Worm (Caenorhabditis elegans) whole organism, L1 larva: ENCODE measurements around the gene F47B7.2.
A peak's percentile ranks its signal among the peaks of the same experiment; 100 is the strongest.

Source experiments
- C04F5.9 ChIP-seq: sonication (generic microtip); optimal IDR thresholded peaks from 2 replicates; lab custom pipeline; 2016; ENCODE audit warnings: missing genetic modification characterization, missing compliant biosample characterization
- C16A3.4 ChIP-seq: fragments of 150-350 bp; optimal IDR thresholded peaks from 2 replicates; lab custom pipeline; 2014; ENCODE audit warnings: missing biosample characterization, missing genetic modification characterization
- F16B12.6 ChIP-seq: fragments of 150-350 bp; optimal IDR thresholded peaks from 2 replicates; lab custom pipeline; 2014; ENCODE audit warnings: missing biosample characterization, missing genetic modification characterization
- aha-1 ChIP-seq: fragments of 150-350 bp; optimal IDR thresholded peaks from 2 replicates; lab custom pipeline; 2014; ENCODE audit warnings: missing biosample characterization, missing genetic modification characterization
- aly-2 ChIP-seq: fragments of 150-350 bp; optimal IDR thresholded peaks from 2 replicates; lab custom pipeline; 2014; ENCODE audit warnings: missing biosample characterization, missing genetic modification characterization
- ama-1 ChIP-seq: fragments of 150-350 bp; optimal IDR thresholded peaks from 2 replicates; lab custom pipeline; 2014
- ceh-63 ChIP-seq: fragments of 200-800 bp; sonication (Bioruptor generic); optimal IDR thresholded peaks from 2 replicates; lab custom pipeline; 2018; ENCODE audit warnings: mild to moderate bottlenecking, missing genetic modification characterization, missing compliant biosample characterization
- ceh-8 ChIP-seq: fragments of 200-800 bp; sonication (Bioruptor generic); optimal IDR thresholded peaks from 2 replicates; lab custom pipeline; 2018; ENCODE audit warnings: mild to moderate bottlenecking, missing genetic modification characterization, moderate library complexity, missing compliant biosample characterization
- ceh-82 ChIP-seq, 3 experiments: fragments of 150-350 bp in 1 of 3; sonication (generic microtip) in 2 of 3; optimal IDR thresholded peaks; 2 replicates each; lab custom pipeline; 2014 to 2017; ENCODE audit warnings: missing biosample characterization in 3 of 3, missing genetic modification characterization in 3 of 3
- ceh-88 ChIP-seq: fragments of 200-800 bp; sonication (Bioruptor generic); IDR thresholded peaks from 2 replicates; pipeline ENCODE4 v1.3.6; 2022; ENCODE audit warnings: missing genetic modification characterization, missing compliant biosample characterization
- ces-1 ChIP-seq: fragments of 150-350 bp; optimal IDR thresholded peaks from 2 replicates; lab custom pipeline; 2014; ENCODE audit warnings: missing biosample characterization, missing genetic modification reagents, missing genetic modification characterization
- dpl-1 ChIP-seq, 3 experiments: fragments of 150-350 bp in 2 of 3; sonication (generic microtip) in 1 of 3; optimal IDR thresholded peaks; 2 replicates each; lab custom pipeline; 2014 to 2017; ENCODE audit warnings: missing biosample characterization in 3 of 3, missing genetic modification characterization in 3 of 3, missing genetic modification reagents in 3 of 3
- dsc-1 ChIP-seq: sonication (generic microtip); optimal IDR thresholded peaks from 2 replicates; lab custom pipeline; 2016; ENCODE audit warnings: mild to moderate bottlenecking, missing genetic modification characterization, missing compliant biosample characterization
- efl-1 ChIP-seq, 4 experiments: fragments of 150-350 bp; optimal IDR thresholded peaks in 3 of 4; peaks in 1 of 4; 1 replicate in 1 of 4; 2 replicates in 3 of 4; lab custom pipeline; 2014; ENCODE audit warnings: missing biosample characterization in 2 of 4, missing genetic modification characterization in 2 of 4, missing genetic modification reagents in 2 of 4
- efl-3 ChIP-seq: fragments of 200-800 bp; sonication (Bioruptor generic); optimal IDR thresholded peaks from 2 replicates; lab custom pipeline; 2018; ENCODE audit warnings: mild to moderate bottlenecking, missing genetic modification characterization, missing compliant biosample characterization
- egl-13 ChIP-seq: sonication (generic microtip); optimal IDR thresholded peaks from 2 replicates; lab custom pipeline; 2016; ENCODE audit warnings: missing genotype, missing genetic modification reagents, missing genetic modification characterization, missing compliant biosample characterization
- ets-5 ChIP-seq: fragments of 200-800 bp; sonication (Bioruptor generic); IDR thresholded peaks from 2 replicates; pipeline ENCODE4 v1.3.6; 2022; ENCODE audit warnings: missing genetic modification characterization, missing compliant biosample characterization
- fkh-10 ChIP-seq: sonication (generic microtip); optimal IDR thresholded peaks from 2 replicates; lab custom pipeline; 2017; ENCODE audit warnings: missing biosample characterization, missing genetic modification reagents, missing genetic modification characterization
- fkh-4 ChIP-seq: sonication (generic microtip); optimal IDR thresholded peaks from 2 replicates; lab custom pipeline; 2016; ENCODE audit warnings: missing compliant biosample characterization, missing genetic modification characterization, borderline replicate concordance
- fkh-8 ChIP-seq: sonication (generic microtip); optimal IDR thresholded peaks from 2 replicates; lab custom pipeline; 2016; ENCODE audit warnings: mild to moderate bottlenecking, missing genetic modification characterization, missing compliant biosample characterization
- grh-1 ChIP-seq: fragments of 200-800 bp; sonication (Bioruptor generic); IDR thresholded peaks from 2 replicates; pipeline ENCODE4 v1.3.6; 2022; ENCODE audit warnings: missing genetic modification reagents, missing genetic modification characterization, missing compliant biosample characterization
- irx-1 ChIP-seq: sonication (generic microtip); optimal IDR thresholded peaks from 2 replicates; lab custom pipeline; 2016; ENCODE audit warnings: missing genetic modification characterization, missing compliant biosample characterization
- jun-1 ChIP-seq: fragments of 150-350 bp; optimal IDR thresholded peaks from 2 replicates; lab custom pipeline; 2014; ENCODE audit warnings: missing biosample characterization, missing genetic modification reagents, missing genetic modification characterization
- lin-14 ChIP-seq: fragments of 200-800 bp; sonication (Bioruptor generic); optimal IDR thresholded peaks from 2 replicates; lab custom pipeline; 2018; ENCODE audit warnings: mild to moderate bottlenecking, missing genetic modification characterization, moderate library complexity, missing compliant biosample characterization
- lin-15B ChIP-seq: fragments of 150-350 bp; sonication (generic microtip); optimal IDR thresholded peaks from 3 replicates; lab custom pipeline; 2014; ENCODE audit warnings: missing biosample characterization, missing genetic modification characterization
- lsy-2 ChIP-seq, 2 experiments: fragments of 150-350 bp; optimal IDR thresholded peaks; 2 replicates each; lab custom pipeline; 2014; ENCODE audit warnings: missing biosample characterization in 2 of 2, missing genetic modification characterization in 2 of 2
- mab-9 ChIP-seq: fragments of 200-800 bp; sonication (Bioruptor generic); IDR thresholded peaks from 2 replicates; pipeline ENCODE4 v1.3.6; 2022; ENCODE audit warnings: missing genetic modification reagents, missing genetic modification characterization, missing compliant biosample characterization
- mdl-1 ChIP-seq, 2 experiments: fragments of 150-350 bp; optimal IDR thresholded peaks; 2 replicates each; lab custom pipeline; 2014 to 2017; ENCODE audit warnings: missing biosample characterization in 2 of 2, missing genetic modification characterization in 2 of 2, inconsistent platforms in 1 of 2
- mef-2 ChIP-seq: fragments of 150-350 bp; optimal IDR thresholded peaks from 2 replicates; lab custom pipeline; 2014; ENCODE audit warnings: missing biosample characterization, missing genetic modification characterization
- mep-1 ChIP-seq: fragments of 150-350 bp; optimal IDR thresholded peaks from 2 replicates; lab custom pipeline; 2014; ENCODE audit warnings: missing biosample characterization, missing genetic modification characterization
- nhr-11 ChIP-seq: fragments of 150-350 bp; optimal IDR thresholded peaks from 2 replicates; lab custom pipeline; 2014; ENCODE audit warnings: missing biosample characterization, missing genetic modification characterization
- nhr-20 ChIP-seq: sonication (generic microtip); optimal IDR thresholded peaks from 2 replicates; lab custom pipeline; 2016; ENCODE audit warnings: mild to moderate bottlenecking, missing genetic modification characterization, missing compliant biosample characterization
- nhr-47 ChIP-seq: sonication (generic microtip); optimal IDR thresholded peaks from 2 replicates; lab custom pipeline; 2016; ENCODE audit warnings: mild to moderate bottlenecking, missing genetic modification characterization, moderate library complexity, missing compliant biosample characterization
- nhr-71 ChIP-seq: sonication (generic microtip); optimal IDR thresholded peaks from 2 replicates; lab custom pipeline; 2016; ENCODE audit warnings: mild to moderate bottlenecking, missing genetic modification characterization, moderate library complexity, missing compliant biosample characterization
- nhr-90 ChIP-seq: sonication (generic microtip); optimal IDR thresholded peaks from 2 replicates; lab custom pipeline; 2016; ENCODE audit warnings: mild to moderate bottlenecking, missing genetic modification characterization, missing compliant biosample characterization; ENCODE audit not compliant: poor library complexity
- pag-3 ChIP-seq: sonication (generic microtip); optimal IDR thresholded peaks from 2 replicates; lab custom pipeline; 2017; ENCODE audit warnings: missing genetic modification characterization, mild to moderate bottlenecking, missing compliant biosample characterization, antibody characterized with exemption, borderline replicate concordance; ENCODE audit not compliant: insufficient read depth
- pqm-1 ChIP-seq: sonication (generic microtip); optimal IDR thresholded peaks from 3 replicates; lab custom pipeline; 2017; ENCODE audit warnings: missing biosample characterization, missing genetic modification characterization
- snpc-4 ChIP-seq: fragments of 150-350 bp; optimal IDR thresholded peaks from 2 replicates; lab custom pipeline; 2014; ENCODE audit warnings: missing biosample characterization, missing genetic modification characterization
- snu-23 ChIP-seq: sonication (generic microtip); optimal IDR thresholded peaks from 2 replicates; lab custom pipeline; 2016; ENCODE audit warnings: missing genetic modification characterization, missing compliant biosample characterization
- sptf-1 ChIP-seq: fragments of 150-350 bp; optimal IDR thresholded peaks from 2 replicates; lab custom pipeline; 2014; ENCODE audit warnings: missing biosample characterization, missing genetic modification characterization
- sup-37 ChIP-seq: fragments of 200-800 bp; sonication (Bioruptor generic); optimal IDR thresholded peaks from 2 replicates; lab custom pipeline; 2018; ENCODE audit warnings: mild to moderate bottlenecking, missing genetic modification characterization, missing compliant biosample characterization
- swsn-7 ChIP-seq: sonication (generic microtip); optimal IDR thresholded peaks from 2 replicates; lab custom pipeline; 2016; ENCODE audit warnings: missing genetic modification characterization, missing compliant biosample characterization
- tbx-2 ChIP-seq: sonication (generic microtip); optimal IDR thresholded peaks from 2 replicates; lab custom pipeline; 2016; ENCODE audit warnings: missing genetic modification characterization, missing compliant biosample characterization
- tlp-1 ChIP-seq: fragments of 150-350 bp; optimal IDR thresholded peaks from 2 replicates; lab custom pipeline; 2014; ENCODE audit warnings: missing biosample characterization, missing genetic modification characterization
- unc-130 ChIP-seq: fragments of 150-350 bp; optimal IDR thresholded peaks from 2 replicates; lab custom pipeline; 2017; ENCODE audit warnings: missing biosample characterization, missing genetic modification characterization, inconsistent platforms
- unc-30 ChIP-seq: sonication (generic microtip); optimal IDR thresholded peaks from 2 replicates; lab custom pipeline; 2017; ENCODE audit warnings: missing biosample characterization, missing genetic modification characterization
- vab-15 ChIP-seq: sonication (generic microtip); optimal IDR thresholded peaks from 2 replicates; lab custom pipeline; 2017; ENCODE audit warnings: missing genotype, mild to moderate bottlenecking, missing genetic modification characterization, missing compliant biosample characterization
- xbp-1 ChIP-seq: sonication (generic microtip); optimal IDR thresholded peaks from 2 replicates; lab custom pipeline; 2016; ENCODE audit warnings: missing genetic modification characterization, missing compliant biosample characterization
- zip-4 ChIP-seq: fragments of 200-800 bp; sonication (Bioruptor generic); optimal IDR thresholded peaks from 2 replicates; lab custom pipeline; 2018; ENCODE audit warnings: mild to moderate bottlenecking, missing genetic modification characterization, moderate library complexity, missing compliant biosample characterization
- ztf-11 ChIP-seq, 2 experiments: sonication (generic microtip); optimal IDR thresholded peaks; 2 replicates each; lab custom pipeline; 2016 to 2017; ENCODE audit warnings: missing genetic modification characterization in 2 of 2, missing biosample characterization in 1 of 2, missing compliant biosample characterization in 1 of 2

The F47B7.2 gene

ce11 chrX:3802743-3803142 is 30.2 kb downstream of the F47B7.2 start:
- no peak for TF ChIP-seq mep-1
- peak; percentile 61 for TF ChIP-seq lin-14 (GFP tag; lab: Kevin White, UChicago)
- TF ChIP-seq egl-13 (tag; lab: Kevin White, UChicago) = peak; percentile 35
- TF ChIP-seq fkh-10 (GFP tag; lab: Kevin White, UChicago) = peak; percentile 69
- peak in 2 of 3 experiments; percentile 14 to 48 for TF ChIP-seq ceh-82 (tag; optimal IDR thresholded peaks at IDR 0.05; lab: Kevin White, UChicago)

ce11 chrX:3803314-3803713 is 30.8 kb downstream of the F47B7.2 start, which contains the start of gene F35A5.8:
F35A5.8 (minus strand) TSS chrX:3803464.
- no peak for TF ChIP-seq mab-9 (GFP tag; lab: Robert Waterston, UW)
- TF ChIP-seq mep-1 = peak; percentile 90
- no peak for TF ChIP-seq ama-1
- TF ChIP-seq C16A3.4 (tag; lab: Kevin White, UChicago) = peak; percentile 85
- peak; percentile 15 for TF ChIP-seq fkh-4 (tag; lab: Kevin White, UChicago)
- peak; percentile 86 for TF ChIP-seq swsn-7 (tag; lab: Kevin White, UChicago)
- TF ChIP-seq sup-37 (GFP tag; lab: Kevin White, UChicago) = peak; percentile 30
- TF ChIP-seq dpl-1 (GFP tag; optimal IDR thresholded peaks at IDR 0.05; lab: Kevin White, UChicago) = peak; percentile 60 to 75 (median 69)
- TF ChIP-seq unc-130 (tag; lab: Kevin White, UChicago) = peak; percentile 88
- peak; percentile 80 for TF ChIP-seq nhr-20 (tag; lab: Kevin White, UChicago)
- peak; percentile 89 for TF ChIP-seq snu-23 (GFP tag; lab: Kevin White, UChicago)
- peak; percentile 88 for TF ChIP-seq nhr-71 (tag; lab: Kevin White, UChicago)
- peak; percentile 17 for TF ChIP-seq fkh-8
- peak; percentile 83 for TF ChIP-seq lsy-2 (tag; optimal IDR thresholded peaks at IDR 0.05; lab: Kevin White, UChicago)
- TF ChIP-seq mdl-1 (tag; optimal IDR thresholded peaks at IDR 0.05; lab: Kevin White, UChicago) = peak in 1 of 2 experiments; percentile 54
- TF ChIP-seq aha-1 (tag; lab: Kevin White, UChicago) = peak; percentile 22
- no peak for TF ChIP-seq tlp-1 (tag; lab: Kevin White, UChicago)
- TF ChIP-seq nhr-47 (tag; lab: Kevin White, UChicago) = peak; percentile 84
- peak; percentile 31 for TF ChIP-seq zip-4 (GFP tag; lab: Kevin White, UChicago)
- no peak for TF ChIP-seq ces-1
- peak; percentile 20 for TF ChIP-seq pag-3 (tag; lab: Kevin White, UChicago)
- TF ChIP-seq unc-30 (tag; lab: Kevin White, UChicago) = no peak
- TF ChIP-seq dsc-1 (tag; lab: Kevin White, UChicago) = peak; percentile 88
- peak; percentile 54 to 64 for TF ChIP-seq efl-1 (optimal IDR thresholded peaks at IDR 0.05; lab: Kevin White, UChicago)
- TF ChIP-seq efl-1 (GFP tag; optimal IDR thresholded peaks at IDR 0.05 in 1 of 2; lab: Kevin White, UChicago) = peak; percentile 48 to 96
- no peak for TF ChIP-seq vab-15 (tag; lab: Kevin White, UChicago)
- TF ChIP-seq C04F5.9 (tag; lab: Kevin White, UChicago) = peak; percentile 28
- peak; percentile 71 for TF ChIP-seq irx-1 (tag; lab: Kevin White, UChicago)
- TF ChIP-seq aly-2 (tag; lab: Kevin White, UChicago) = peak; percentile 0
- TF ChIP-seq nhr-11 (tag; lab: Kevin White, UChicago) = peak; percentile 31
- peak; percentile 54 for TF ChIP-seq ceh-8 (GFP tag; lab: Kevin White, UChicago)
- TF ChIP-seq ceh-88 (GFP tag; lab: Robert Waterston, UW) = no peak
- peak; percentile 80 for TF ChIP-seq nhr-90 (tag; lab: Kevin White, UChicago)
- TF ChIP-seq snpc-4 (tag; lab: Kevin White, UChicago) = peak; percentile 26
- peak; percentile 40 for TF ChIP-seq lin-15B (tag; lab: Kevin White, UChicago)
- no peak for TF ChIP-seq ceh-63 (GFP tag; lab: Kevin White, UChicago)
- TF ChIP-seq egl-13 (tag; lab: Kevin White, UChicago) = peak; percentile 66
- no peak for TF ChIP-seq sptf-1
- peak; percentile 84 for TF ChIP-seq xbp-1
- peak in 1 of 2 experiments; percentile 72 for TF ChIP-seq ztf-11 (tag; optimal IDR thresholded peaks at IDR 0.05; lab: Kevin White, UChicago)
- peak; percentile 20 for TF ChIP-seq jun-1 (tag; lab: Kevin White, UChicago)
- TF ChIP-seq mef-2 (tag; lab: Kevin White, UChicago) = no peak
- TF ChIP-seq grh-1 = peak; percentile 46
- no peak for TF ChIP-seq efl-3 (GFP tag; lab: Kevin White, UChicago)
- no peak for TF ChIP-seq pqm-1 (tag; lab: Kevin White, UChicago)
- peak; percentile 55 for TF ChIP-seq F16B12.6 (tag; lab: Kevin White, UChicago)
- no peak for TF ChIP-seq ets-5
- TF ChIP-seq tbx-2 (tag; lab: Kevin White, UChicago) = peak; percentile 84
